Fruit fly (Drosophila melanogaster): ENCODE results near the gene Fuca.

The Fuca gene

dm6 chr3L:11491222-11491873, 31.2 kb downstream of the Fuca start:
- TF ChIP-seq CG7963 (GFP tag; IDR thresholded peaks at IDR 0.05; ENCODE audit: partially characterized antibody) (no peak), CG6765 (GFP tag; optimal IDR thresholded peaks at IDR 0.05) (no peak), cg (GFP tag; optimal IDR thresholded peaks at IDR 0.05) (no peak), pfk (GFP tag; optimal IDR thresholded peaks at IDR 0.05) (no peak), Nf-YB (GFP tag; optimal IDR thresholded peaks at IDR 0.05) (no peak), Optix (GFP tag; IDR thresholded peaks at IDR 0.05) (no peak), CG31441 (GFP tag; IDR thresholded peaks at IDR 0.05) (peak; percentile 43; the same call in 1 of the 2 replicates), CG17829 (tag; optimal IDR thresholded peaks at IDR 0.05) (peak; percentile 55), CG16863 (GFP tag; optimal IDR thresholded peaks at IDR 0.05) (peak; percentile 33), NC2β (GFP tag; optimal IDR thresholded peaks at IDR 0.05) (no peak), Camta (GFP tag; optimal IDR thresholded peaks at IDR 0.05) (peak; percentile 25), GATAe (GFP tag; conservative IDR thresholded peaks at IDR 0.05) (no peak), CG6175 (GFP tag; IDR thresholded peaks at IDR 0.05) (no peak), CG4404 (GFP tag; IDR thresholded peaks at IDR 0.05) (no peak; the same call in 1 of the 2 replicates), ind (GFP tag; optimal IDR thresholded peaks at IDR 0.05) (peak; percentile 67), tll (GFP tag; optimal IDR thresholded peaks at IDR 0.05) (peak in 1 of 2 experiments; percentile 24), Six4 (GFP tag; optimal IDR thresholded peaks at IDR 0.05) (no peak), CG7987 (GFP tag; optimal IDR thresholded peaks at IDR 0.05) (no peak), Xbp1 (GFP tag; optimal IDR thresholded peaks at IDR 0.05) (peak; percentile 66), CG6654 (GFP tag; optimal IDR thresholded peaks at IDR 0.05) (peak; percentile 13), rib (GFP tag; IDR thresholded peaks at IDR 0.05) (no peak), Dref (GFP tag; IDR thresholded peaks at IDR 0.05) (no peak), ems (GFP tag; optimal IDR thresholded peaks at IDR 0.05) (peak; percentile 28), ken (GFP tag; IDR thresholded peaks at IDR 0.05) (peak; percentile 60; the same call in 1 of the 3 replicates), Hr3 (GFP tag; optimal IDR thresholded peaks at IDR 0.05) (peak; percentile 32), BtbVII (GFP tag; optimal IDR thresholded peaks at IDR 0.05) (peak; percentile 61), Oli (tag; optimal IDR thresholded peaks at IDR 0.05) (peak; percentile 67), Max (GFP tag; optimal IDR thresholded peaks at IDR 0.05) (peak; percentile 11), Trl (optimal IDR thresholded peaks at IDR 0.05) (no peak), Trl (GFP tag; optimal IDR thresholded peaks at IDR 0.05) (no peak), Ravus (GFP tag; IDR thresholded peaks at IDR 0.05) (no peak; the same call in 1 of the 2 replicates), corto (GFP tag; optimal IDR thresholded peaks at IDR 0.05) (peak; percentile 52), seq (GFP tag; IDR thresholded peaks at IDR 0.05) (0 out of 2 replicates have a peak, but pooled peaks have one; percentile 16), yki (optimal IDR thresholded peaks at IDR 0.05) (no peak), Taf1 (GFP tag; IDR thresholded peaks at IDR 0.05) (peak; percentile 64; the same call in 1 of the 2 replicates), exex (tag; optimal IDR thresholded peaks at IDR 0.05) (no peak), hkb (optimal IDR thresholded peaks at IDR 0.05) (no peak), hkb (GFP tag; IDR thresholded peaks at IDR 0.05) (peak; percentile 73), org-1 (GFP tag; optimal IDR thresholded peaks at IDR 0.05) (peak; percentile 32), scrt (GFP tag; optimal IDR thresholded peaks at IDR 0.05) (peak; percentile 28), Ada2b (GFP tag; IDR thresholded peaks at IDR 0.05) (peak; percentile 73), CG32772 (GFP tag; IDR thresholded peaks at IDR 0.05) (peak; percentile 58; the same call in 1 of the 2 replicates), br (optimal IDR thresholded peaks at IDR 0.05) (no peak), B-H1 (GFP tag; IDR thresholded peaks at IDR 0.05) (peak; percentile 65; the same call in 2 of the 3 replicates), CG14667 (GFP tag; IDR thresholded peaks at IDR 0.05) (no peak; the same call in 1 of the 2 replicates), pan (optimal IDR thresholded peaks at IDR 0.05) (no peak), pan (GFP tag; optimal IDR thresholded peaks at IDR 0.05 in 1 of 2, IDR thresholded peaks at IDR 0.05 in 1 of 2) (peak in 1 of 2 experiments; percentile 83), pzg (GFP tag; optimal IDR thresholded peaks at IDR 0.05) (no peak), tap (tag; optimal IDR thresholded peaks at IDR 0.05) (peak; percentile 58), HLH4C (GFP tag; IDR thresholded peaks at IDR 0.05; ENCODE audit: partially characterized antibody) (peak; percentile 33; the same call in 1 of the 3 replicates), CG15011 (GFP tag; optimal IDR thresholded peaks at IDR 0.05) (no peak)
